Worm (Caenorhabditis elegans) whole organism, young adult: Measurements from ENCODE around the gene ZC116.5.

ENCODE experiments used
- B0019.2 ChIP-seq: fragments of 200-800 bp; sonication (Bioruptor generic); conservative IDR thresholded peaks from 2 replicates; pipeline ENCODE4 v1.3.6; 2022; ENCODE audit warnings: missing genetic modification reagents, missing genetic modification characterization, missing compliant biosample characterization
- B0261.1 ChIP-seq: sonication (generic microtip); optimal IDR thresholded peaks from 2 replicates; lab custom pipeline; 2016; ENCODE audit warnings: mild to moderate bottlenecking, missing genetic modification characterization, moderate library complexity, missing compliant biosample characterization
- F57A8.1 ChIP-seq: fragments of 200-800 bp; sonication (Bioruptor generic); optimal IDR thresholded peaks from 2 replicates; lab custom pipeline; 2018; ENCODE audit warnings: mild to moderate bottlenecking, missing genetic modification characterization, moderate library complexity, missing compliant biosample characterization
- T26A5.8 ChIP-seq: sonication (generic microtip); optimal IDR thresholded peaks from 2 replicates; lab custom pipeline; 2016; ENCODE audit warnings: missing genetic modification characterization, missing compliant biosample characterization
- Y53G8AR.9 ChIP-seq: fragments of 200-800 bp; sonication (Bioruptor generic); conservative IDR thresholded peaks from 2 replicates; pipeline ENCODE4 v1.3.6; 2022; ENCODE audit warnings: missing genetic modification reagents, missing genetic modification characterization, missing compliant biosample characterization
- Y79H2A.3 ChIP-seq: fragments of 200-800 bp; sonication (Bioruptor generic); conservative IDR thresholded peaks from 2 replicates; pipeline ENCODE4 v1.3.6; 2022; ENCODE audit warnings: missing genetic modification reagents, missing genetic modification characterization, missing compliant biosample characterization
- Y95B8A.8 ChIP-seq: fragments of 200-800 bp; sonication (Bioruptor generic); IDR thresholded peaks from 2 replicates; pipeline ENCODE4 v1.3.6; 2022; ENCODE audit warnings: missing genetic modification reagents, missing genetic modification characterization, missing compliant biosample characterization
- ZK185.1 ChIP-seq: sonication (generic microtip); optimal IDR thresholded peaks from 2 replicates; lab custom pipeline; 2016; ENCODE audit warnings: mild to moderate bottlenecking, missing genetic modification characterization, missing compliant biosample characterization; ENCODE audit not compliant: poor library complexity, severe bottlenecking
- ama-1 ChIP-seq, 3 experiments: fragments of 150-350 bp in 1 of 3; sonication (generic microtip) in 2 of 3; optimal IDR thresholded peaks; 2 replicates each; lab custom pipeline; 2014 to 2018; ENCODE audit warnings: missing biosample characterization in 2 of 3, missing genetic modification characterization in 2 of 3, missing genetic modification reagents in 2 of 3
- aptf-2 ChIP-seq: fragments of 200-800 bp; sonication (Bioruptor generic); conservative IDR thresholded peaks from 2 replicates; pipeline ENCODE4 v1.3.6; 2022; ENCODE audit warnings: missing genetic modification reagents, missing genetic modification characterization, missing compliant biosample characterization
- attf-5 ChIP-seq: fragments of 200-800 bp; sonication (Bioruptor generic); optimal IDR thresholded peaks from 2 replicates; lab custom pipeline; 2018; ENCODE audit warnings: mild to moderate bottlenecking, missing genetic modification characterization, missing compliant biosample characterization
- bed-1 ChIP-seq: fragments of 200-800 bp; sonication (Bioruptor generic); IDR thresholded peaks from 2 replicates; pipeline ENCODE4 v1.3.6; 2022; ENCODE audit warnings: missing genetic modification reagents, missing genetic modification characterization, missing compliant biosample characterization
- bed-2 ChIP-seq: fragments of 200-800 bp; sonication (Bioruptor generic); IDR thresholded peaks from 2 replicates; pipeline ENCODE4 v1.3.6; 2022; ENCODE audit warnings: missing genetic modification reagents, missing genetic modification characterization, missing compliant biosample characterization
- cebp-1 ChIP-seq, 2 experiments: fragments of 200-800 bp in 1 of 2; sonication (Bioruptor generic) in 1 of 2; sonication (generic microtip) in 1 of 2; IDR thresholded peaks in 1 of 2; optimal IDR thresholded peaks in 1 of 2; 2 replicates each; pipeline versions ENCODE4 v1.3.6 to Lab custom; 2017 to 2022; ENCODE audit warnings: missing compliant biosample characterization in 2 of 2, missing genetic modification characterization in 2 of 2, mild to moderate bottlenecking in 1 of 2, missing genetic modification reagents in 1 of 2, moderate library complexity in 1 of 2
- ceh-27 ChIP-seq: fragments of 200-800 bp; sonication (Bioruptor generic); optimal IDR thresholded peaks from 2 replicates; lab custom pipeline; 2018; ENCODE audit warnings: mild to moderate bottlenecking, missing genetic modification characterization, moderate library complexity, missing compliant biosample characterization
- die-1 ChIP-seq: sonication (generic microtip); optimal IDR thresholded peaks from 2 replicates; lab custom pipeline; 2016; ENCODE audit warnings: missing genotype, mild to moderate bottlenecking, missing genetic modification characterization, missing compliant biosample characterization
- dox-1 ChIP-seq: fragments of 200-800 bp; sonication (Bioruptor generic); IDR thresholded peaks from 2 replicates; pipeline ENCODE4 v1.3.6; 2022; ENCODE audit warnings: missing genetic modification reagents, missing genetic modification characterization, missing compliant biosample characterization
- fkh-3 ChIP-seq: sonication (generic microtip); optimal IDR thresholded peaks from 2 replicates; lab custom pipeline; 2016; ENCODE audit warnings: mild to moderate bottlenecking, missing genetic modification characterization, missing compliant biosample characterization
- gei-17 ChIP-seq: fragments of 200-800 bp; sonication (Bioruptor generic); optimal IDR thresholded peaks from 2 replicates; lab custom pipeline; 2018; ENCODE audit warnings: mild to moderate bottlenecking, missing genetic modification characterization, missing compliant biosample characterization
- hmg-1.2 ChIP-seq: fragments of 200-800 bp; sonication (Bioruptor generic); IDR thresholded peaks from 2 replicates; pipeline ENCODE4 v1.3.6; 2022; ENCODE audit warnings: missing genetic modification reagents, missing genetic modification characterization, missing compliant biosample characterization
- hmg-20 ChIP-seq: fragments of 200-800 bp; sonication (Bioruptor generic); IDR thresholded peaks from 2 replicates; pipeline ENCODE4 v1.3.6; 2022; ENCODE audit warnings: missing genetic modification reagents, missing genetic modification characterization, missing compliant biosample characterization
- hrde-1 ChIP-seq: sonication (generic microtip); optimal IDR thresholded peaks from 2 replicates; lab custom pipeline; 2016; ENCODE audit warnings: missing genetic modification characterization, mild to moderate bottlenecking, missing compliant biosample characterization, moderate library complexity, missing genotype, missing genetic modification reagents, borderline replicate concordance
- lin-26 ChIP-seq: fragments of 200-800 bp; sonication (Bioruptor generic); IDR thresholded peaks from 2 replicates; pipeline ENCODE4 v1.3.6; 2022; ENCODE audit warnings: missing genetic modification reagents, missing genetic modification characterization, missing compliant biosample characterization
- mcd-1 ChIP-seq: fragments of 200-800 bp; sonication (Bioruptor generic); IDR thresholded peaks from 2 replicates; pipeline ENCODE4 v1.3.6; 2022; ENCODE audit warnings: missing genetic modification reagents, missing genetic modification characterization, missing compliant biosample characterization
- nfyb-1 ChIP-seq: fragments of 200-800 bp; sonication (Bioruptor generic); IDR thresholded peaks from 2 replicates; pipeline ENCODE4 v1.3.6; 2022; ENCODE audit warnings: missing genetic modification reagents, missing genetic modification characterization, missing compliant biosample characterization
- nhr-27 ChIP-seq: fragments of 200-800 bp; sonication (Bioruptor generic); optimal IDR thresholded peaks from 2 replicates; lab custom pipeline; 2018; ENCODE audit warnings: mild to moderate bottlenecking, missing genetic modification characterization, moderate library complexity, missing compliant biosample characterization
- nhr-80 ChIP-seq: sonication (generic microtip); optimal IDR thresholded peaks from 2 replicates; lab custom pipeline; 2016; ENCODE audit warnings: missing genetic modification characterization, missing compliant biosample characterization
- sdz-38 ChIP-seq: sonication (generic microtip); optimal IDR thresholded peaks from 2 replicates; lab custom pipeline; 2016; ENCODE audit warnings: missing genotype, missing genetic modification characterization, missing compliant biosample characterization
- unc-62 ChIP-seq: fragments of 150-350 bp; optimal IDR thresholded peaks from 2 replicates; lab custom pipeline; 2014; ENCODE audit warnings: missing biosample characterization, missing genetic modification reagents, missing genetic modification characterization
- zim-3 ChIP-seq: sonication (generic microtip); optimal IDR thresholded peaks from 2 replicates; lab custom pipeline; 2017; ENCODE audit warnings: mild to moderate bottlenecking, missing genetic modification characterization, moderate library complexity, missing compliant biosample characterization
- ztf-25 ChIP-seq: fragments of 200-800 bp; sonication (Bioruptor generic); IDR thresholded peaks from 2 replicates; pipeline ENCODE4 v1.3.6; 2022; ENCODE audit warnings: missing genetic modification reagents, missing genetic modification characterization, missing compliant biosample characterization
- ztf-28 ChIP-seq: fragments of 200-800 bp; sonication (Bioruptor generic); IDR thresholded peaks from 2 replicates; pipeline ENCODE4 v1.3.6; 2022; ENCODE audit warnings: missing genetic modification reagents, missing genetic modification characterization, missing compliant biosample characterization

The ZC116.5 gene

ce11 chrV:12608857-12609256, at the start of gene ZC116.5:
TSS of gene ZC116.5 (minus strand) at chrV:12608957.
- TF ChIP-seq aptf-2 (GFP tag; lab: Robert Waterston, UW) (no peak), attf-5 (GFP tag; lab: Kevin White, UChicago) (no peak), zim-3 (tag; lab: Kevin White, UChicago) (no peak), bed-2 (no peak), cebp-1 (GFP tag; IDR thresholded peaks at IDR 0.05; lab: Robert Waterston, UW) (no peak), cebp-1 (tag; optimal IDR thresholded peaks at IDR 0.05; lab: Kevin White, UChicago) (no peak), Y53G8AR.9 (GFP tag; lab: Robert Waterston, UW) (no peak), Y79H2A.3 (GFP tag; lab: Robert Waterston, UW) (no peak), T26A5.8 (no peak), hmg-20 (GFP tag; lab: Robert Waterston, UW) (no peak), F57A8.1 (no peak), B0261.1 (tag; lab: Kevin White, UChicago) (no peak), bed-1 (no peak), sdz-38 (tag; lab: Kevin White, UChicago) (no peak)
- TF ChIP-seq, all 124 proteins: peak for 0

DNA sequence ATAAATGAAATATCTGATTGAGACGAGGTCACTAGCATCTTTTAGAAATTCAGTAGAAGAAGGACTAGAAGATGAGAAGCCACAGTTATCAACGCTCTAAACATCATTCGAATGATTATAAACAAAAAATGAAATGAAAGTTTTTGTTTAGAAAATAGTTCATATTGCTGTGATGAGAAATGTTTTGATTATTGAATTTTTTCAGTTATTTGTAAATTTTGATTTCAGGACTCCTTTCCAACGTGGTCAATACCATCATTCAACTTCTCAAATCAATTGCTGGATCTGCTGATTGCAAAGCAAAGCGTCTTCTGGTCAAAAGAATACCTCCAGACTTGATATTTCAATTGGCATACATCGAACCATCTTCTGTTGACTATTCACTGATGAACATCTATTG, 49.4 kb upstream of the ZC116.5 start, which contains the start of gene W05B10.6:
W05B10.6 (minus strand) TSS at position 101 of the 400 bp plus-strand sequence.
- TF ChIP-seq lin-26: no peak
- TF ChIP-seq fkh-3 (tag; lab: Kevin White, UChicago): no peak
- no peak for TF ChIP-seq gei-17 (GFP tag; lab: Kevin White, UChicago)
- no peak for TF ChIP-seq unc-62 (GFP tag; lab: Kevin White, UChicago)
- no peak for TF ChIP-seq nhr-27
- TF ChIP-seq mcd-1 (GFP tag; lab: Robert Waterston, UW): no peak
- no peak for TF ChIP-seq hrde-1 (tag; lab: Kevin White, UChicago)
- no peak for TF ChIP-seq ztf-28
- TF ChIP-seq nfyb-1: no peak
- TF ChIP-seq Y95B8A.8 (GFP tag; lab: Robert Waterston, UW): no peak
- TF ChIP-seq hmg-1.2 (GFP tag; lab: Robert Waterston, UW): no peak
- no peak for TF ChIP-seq dox-1
- no peak for TF ChIP-seq hmg-20 (GFP tag; lab: Robert Waterston, UW)

ce11 chrV:12649636-12650035, 40.9 kb upstream of the ZC116.5 start, which contains the start of gene lin-25:
TSS of gene lin-25 (plus strand) at chrV:12649925.
- TF ChIP-seq hmg-20 (GFP tag; lab: Robert Waterston, UW): no peak
- peak; percentile 53 for TF ChIP-seq nhr-80
- TF ChIP-seq ZK185.1 (tag; lab: Kevin White, UChicago): peak; percentile 23

DNA sequence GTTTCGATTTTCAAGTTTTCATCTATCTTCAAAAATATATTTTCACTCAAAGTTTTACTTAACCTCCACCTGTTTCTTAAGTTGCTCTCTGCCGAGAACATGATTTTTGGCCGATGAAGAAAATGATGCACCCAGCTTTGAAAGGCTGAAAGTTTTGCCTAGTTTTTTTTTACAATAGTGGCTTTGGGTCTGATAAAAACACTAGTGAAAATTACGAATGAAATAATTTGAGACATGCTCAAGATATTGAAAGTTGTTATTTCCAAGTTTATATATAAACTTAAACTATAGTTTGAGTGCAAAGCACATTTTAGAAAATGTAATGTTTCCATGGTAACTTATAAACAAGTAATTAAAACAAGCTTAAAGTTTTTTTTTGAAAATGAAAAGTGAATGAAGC, 40.5 kb upstream of the ZC116.5 start, which contains the start of gene gpa-9:
gpa-9 (minus strand) TSS at position 101 of the 400 bp plus-strand sequence.
- no peak for TF ChIP-seq ceh-27
- TF ChIP-seq B0019.2 (GFP tag; lab: Robert Waterston, UW): no peak
- no peak for TF ChIP-seq nhr-27
- TF ChIP-seq ztf-25 (GFP tag; lab: Robert Waterston, UW): no peak
- no peak for TF ChIP-seq die-1 (tag; lab: Kevin White, UChicago)
- TF ChIP-seq ama-1 (optimal IDR thresholded peaks at IDR 0.05; lab: Kevin White, UChicago): no peak
- TF ChIP-seq ama-1 (GFP tag; optimal IDR thresholded peaks at IDR 0.05; lab: Kevin White, UChicago): no peak
- no peak for TF ChIP-seq Y53G8AR.9 (GFP tag; lab: Robert Waterston, UW)
- no peak for TF ChIP-seq ZK185.1 (tag; lab: Kevin White, UChicago)
- TF ChIP-seq, all 124 proteins: peak for 0
